Worm (Caenorhabditis elegans): Measurements from ENCODE around the gene dhhc-6.
A peak's percentile ranks its signal among the peaks of the same experiment; 100 is the strongest.

The dhhc-6 gene

DNA sequence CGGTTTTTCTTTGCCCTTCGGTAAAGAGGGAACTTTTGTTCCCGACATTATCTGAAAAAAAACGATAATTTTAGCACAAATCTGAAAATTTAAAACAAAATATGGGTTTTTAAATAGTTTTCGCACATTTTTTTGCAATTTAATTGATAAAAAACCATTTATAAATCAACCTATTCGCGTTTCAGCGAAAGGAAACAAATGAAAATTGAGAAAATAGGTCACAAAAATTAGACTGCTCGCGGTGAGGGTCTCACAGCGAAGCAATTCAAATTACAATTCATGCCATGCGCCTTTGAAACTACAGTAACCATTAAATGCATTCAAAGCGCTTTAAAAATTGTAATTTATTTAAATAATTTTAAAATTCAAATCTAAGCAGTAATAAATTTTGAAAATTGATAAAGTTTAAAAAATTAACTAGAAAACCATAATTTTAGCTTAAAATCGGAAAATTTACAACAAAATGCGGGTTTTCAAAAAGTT, 29.5 kb downstream of the dhhc-6 start, which contains the start of gene B0001.7:
B0001.7 (minus strand) TSS at position 51 of the 483 bp plus-strand sequence.
- no peak for TF ChIP-seq zfp-3 (GFP tag; conservative IDR thresholded peaks at IDR 0.05)
- TF ChIP-seq ceh-28 (tag; optimal IDR thresholded peaks at IDR 0.05): no peak
- no peak for TF ChIP-seq nhr-25 (tag; optimal IDR thresholded peaks at IDR 0.05; ENCODE audit: borderline replicate concordance, insufficient read depth)
- no peak for TF ChIP-seq daf-12 (tag; optimal IDR thresholded peaks at IDR 0.05)
- TF ChIP-seq egl-27 (tag; optimal IDR thresholded peaks at IDR 0.05): no peak
- no peak for TF ChIP-seq daf-19 (GFP tag; conservative IDR thresholded peaks at IDR 0.05)
- TF ChIP-seq zfp-2 (tag; optimal IDR thresholded peaks at IDR 0.05): no peak
- no peak for TF ChIP-seq nhr-42 (GFP tag; IDR thresholded peaks at IDR 0.05)

DNA sequence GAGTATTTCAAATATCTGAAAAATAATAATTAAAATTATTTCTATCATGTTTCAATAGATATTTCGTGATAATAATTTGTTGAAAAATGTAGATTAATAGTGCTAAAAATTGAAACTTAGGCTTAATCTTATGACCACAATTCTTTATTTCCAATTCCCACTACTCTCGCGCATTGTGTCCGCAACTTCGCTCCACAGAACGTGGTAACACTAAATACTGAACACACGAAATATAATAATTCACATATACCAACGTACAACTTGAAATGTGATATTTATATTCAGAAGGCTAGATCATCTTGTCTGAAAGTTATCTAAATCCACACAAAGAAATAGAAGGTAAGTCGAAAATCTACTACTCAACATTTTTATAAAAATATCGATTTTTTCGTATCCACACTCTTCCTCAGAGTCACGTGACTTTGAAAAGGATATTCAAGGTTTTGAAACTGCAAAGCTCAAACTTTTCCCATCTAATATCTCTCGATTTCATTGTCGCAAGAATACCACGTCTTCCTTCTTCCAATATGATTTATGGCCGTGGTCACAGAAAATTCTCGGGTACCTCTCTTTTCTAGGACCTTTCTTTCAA, 32.0 kb downstream of the dhhc-6 start, which contains the start of gene eri-12:
eri-12 (plus strand) TSS at position 197 of the 592 bp plus-strand sequence.
- no peak for TF ChIP-seq madf-5 (GFP tag; IDR thresholded peaks at IDR 0.05)
- TF ChIP-seq hlh-30 (tag; optimal IDR thresholded peaks at IDR 0.05; ENCODE audit: insufficient read depth): peak; percentile 61
- TF ChIP-seq ceh-62 (tag; optimal IDR thresholded peaks at IDR 0.05): no peak
- peak; percentile 17; the same call in 1 of the 2 replicates for TF ChIP-seq lin-38 (GFP tag; IDR thresholded peaks at IDR 0.05)
- peak in 1 of 2 experiments; percentile 7 for TF ChIP-seq lsy-2 (tag; optimal IDR thresholded peaks at IDR 0.05)
- peak; percentile 21 for TF ChIP-seq nhr-28 (tag; optimal IDR thresholded peaks at IDR 0.05)
- peak; percentile 21 for TF ChIP-seq mes-2 (tag; optimal IDR thresholded peaks at IDR 0.05; ENCODE audit: poor library complexity, severe bottlenecking)

DNA sequence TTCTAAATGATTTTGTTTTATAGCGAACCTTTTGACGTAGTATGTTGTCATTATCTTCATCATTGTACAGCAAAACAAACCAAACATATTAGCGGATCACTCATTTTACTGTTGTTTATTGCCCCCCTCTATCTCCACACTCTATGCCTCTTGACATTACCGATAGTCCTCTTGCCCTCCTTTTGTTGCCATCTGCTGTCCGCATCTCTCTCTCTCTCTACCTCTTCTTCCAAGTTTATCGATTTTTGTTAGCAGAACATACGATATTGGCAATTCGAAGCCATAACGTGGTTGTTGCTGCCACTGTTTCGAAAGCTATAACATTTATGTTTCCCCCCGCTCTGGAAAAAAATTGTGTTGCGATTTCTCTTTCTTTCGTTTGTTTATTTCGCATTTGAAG, 33.2 kb downstream of the dhhc-6 start:
- TF ChIP-seq madf-5 (GFP tag; IDR thresholded peaks at IDR 0.05) (no peak), mxl-3 (GFP tag; optimal IDR thresholded peaks at IDR 0.05) (peak; percentile 25), gei-8 (GFP tag; optimal IDR thresholded peaks at IDR 0.05) (no peak), nhr-6 (tag; optimal IDR thresholded peaks at IDR 0.05) (peak; percentile 20), hmg-1.1 (GFP tag; IDR thresholded peaks at IDR 0.05) (0 out of 2 replicates have a peak, but pooled peaks have one; percentile 29), mes-2 (tag; optimal IDR thresholded peaks at IDR 0.05; ENCODE audit: poor library complexity, severe bottlenecking) (peak; percentile 6), zip-11 (GFP tag; IDR thresholded peaks at IDR 0.05) (no peak), ces-1 (GFP tag; optimal IDR thresholded peaks at IDR 0.05) (no peak)

DNA sequence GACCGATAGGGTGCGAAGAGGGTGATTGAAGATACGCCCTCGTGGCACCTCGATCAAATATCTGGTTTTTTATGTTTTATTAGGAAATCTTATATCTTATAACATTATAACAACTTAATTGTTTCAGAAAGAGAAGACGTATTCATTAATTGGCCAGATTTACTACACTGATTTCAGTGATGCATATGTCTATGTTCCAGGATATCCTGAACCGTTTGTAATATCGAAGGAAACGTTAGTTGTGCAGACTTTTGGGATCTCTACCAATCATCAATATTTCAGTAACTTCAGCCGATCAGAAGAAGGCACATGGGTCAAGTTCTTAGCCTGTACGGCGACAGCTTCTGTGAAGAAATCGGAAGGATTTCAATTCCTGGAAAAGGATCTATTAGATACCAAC, 35.7 kb downstream of the dhhc-6 start:
- TF ChIP-seq zip-2 (tag; optimal IDR thresholded peaks at IDR 0.05) (no peak), Y48G9A.11 (GFP tag; IDR thresholded peaks at IDR 0.05) (no peak), php-3 (GFP tag; IDR thresholded peaks at IDR 0.05) (no peak), aha-1 (tag) (peak; percentile 96), ztf-11 (tag; optimal IDR thresholded peaks at IDR 0.05) (no peak), R02D3.7 (tag; optimal IDR thresholded peaks at IDR 0.05) (no peak), rbr-2 (tag; optimal IDR thresholded peaks at IDR 0.05) (no peak), mxl-2 (GFP tag; conservative IDR thresholded peaks at IDR 0.05) (no peak), ctbp-1 (GFP tag; IDR thresholded peaks at IDR 0.05) (no peak)

DNA sequence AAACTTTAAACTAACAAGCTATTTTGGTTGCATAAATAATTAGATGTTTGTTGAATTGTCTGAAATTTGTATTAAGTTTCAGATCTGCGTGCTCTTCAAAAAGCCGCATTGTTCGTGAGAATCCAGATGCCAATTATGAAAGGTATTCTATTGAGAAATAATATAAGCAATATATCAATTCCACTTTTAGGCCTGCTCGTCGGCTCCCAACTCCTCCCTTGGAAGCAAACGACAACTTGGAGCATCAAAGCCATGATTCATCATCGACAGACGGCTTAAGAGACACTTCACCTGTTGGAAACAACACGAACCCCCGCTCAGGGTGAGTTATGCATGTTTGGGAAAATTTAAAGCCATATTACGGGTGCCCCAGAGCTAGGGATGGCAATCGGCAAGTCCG, 38.0 kb downstream of the dhhc-6 start:
- TF ChIP-seq daf-12 (tag; optimal IDR thresholded peaks at IDR 0.05) (no peak), aha-1 (tag) (peak; percentile 94)
